Fruit fly (Drosophila melanogaster) whole organism, embryonic: ENCODE data around the gene eIF3i.

ENCODE experiments used
- B-H1 ChIP-seq: fragments of 200-800 bp; sonication (Bioruptor generic); IDR thresholded peaks from 3 replicates; pipeline ENCODE4 v1.3.6; 2022; ENCODE audit warnings: missing biosample characterization, missing genetic modification characterization
- CG11398 ChIP-seq: fragments of 200-800 bp; sonication (Bioruptor generic); optimal IDR thresholded peaks from 2 replicates; lab custom pipeline; 2016; ENCODE audit warnings: missing biosample characterization, missing genetic modification characterization
- CG12236 ChIP-seq: fragments of 200-800 bp; sonication (Bioruptor generic); optimal IDR thresholded peaks from 2 replicates; lab custom pipeline; 2016; ENCODE audit warnings: missing biosample characterization, missing genetic modification characterization
- CG12942 ChIP-seq: fragments of 200-800 bp; sonication (Bioruptor generic); optimal IDR thresholded peaks from 3 replicates; lab custom pipeline; 2016; ENCODE audit warnings: missing biosample characterization, missing genetic modification characterization
- CG15011 ChIP-seq: fragments of 200-800 bp; sonication (Bioruptor generic); optimal IDR thresholded peaks from 3 replicates; lab custom pipeline; 2018; ENCODE audit warnings: missing biosample characterization, mild to moderate bottlenecking, missing genetic modification characterization
- CG15601 ChIP-seq: fragments of 200-800 bp; sonication (Bioruptor generic); optimal IDR thresholded peaks from 3 replicates; lab custom pipeline; 2019; ENCODE audit warnings: missing biosample characterization, mild to moderate bottlenecking, missing genetic modification characterization, moderate library complexity
- CG18476 ChIP-seq: fragments of 200-800 bp; sonication (Bioruptor generic); optimal IDR thresholded peaks from 2 replicates; lab custom pipeline; 2016; ENCODE audit warnings: missing biosample characterization, mild to moderate bottlenecking, missing genetic modification characterization
- CG3407 ChIP-seq: fragments of 200-800 bp; sonication (Bioruptor generic); optimal IDR thresholded peaks from 2 replicates; lab custom pipeline; 2018; ENCODE audit warnings: missing biosample characterization, mild to moderate bottlenecking, missing genetic modification characterization
- CG34376 ChIP-seq: fragments of 200-800 bp; sonication (Bioruptor generic); optimal IDR thresholded peaks from 2 replicates; lab custom pipeline; 2018; ENCODE audit warnings: missing biosample characterization, mild to moderate bottlenecking, missing genetic modification characterization
- CG3995 ChIP-seq: fragments of 200-800 bp; sonication (Bioruptor generic); optimal IDR thresholded peaks from 3 replicates; lab custom pipeline; 2016; ENCODE audit warnings: missing biosample characterization, missing genetic modification characterization
- CG43689 ChIP-seq: fragments of 200-800 bp; sonication (Bioruptor generic); IDR thresholded peaks from 2 replicates; pipeline ENCODE4 v1.3.6; 2022; ENCODE audit warnings: missing biosample characterization, missing genetic modification characterization
- CG4404 ChIP-seq: fragments of 200-800 bp; sonication (Bioruptor generic); IDR thresholded peaks from 2 replicates; pipeline ENCODE4 v1.3.6; 2022; ENCODE audit warnings: missing biosample characterization, missing genetic modification characterization
- CG4730 ChIP-seq: fragments of 200-800 bp; sonication (Bioruptor generic); IDR thresholded peaks from 2 replicates; pipeline ENCODE4 v1.3.6; 2022; ENCODE audit warnings: missing biosample characterization, missing genetic modification characterization
- CG4854 ChIP-seq: fragments of 200-800 bp; sonication (Bioruptor generic); optimal IDR thresholded peaks from 2 replicates; lab custom pipeline; 2016; ENCODE audit warnings: missing biosample characterization, missing genetic modification characterization, inconsistent platforms
- CG5953 ChIP-seq: fragments of 200-800 bp; sonication (Bioruptor generic); IDR thresholded peaks from 2 replicates; pipeline ENCODE4 v1.3.6; 2022; ENCODE audit warnings: missing biosample characterization, missing genetic modification characterization
- CG6791 ChIP-seq: fragments of 200-800 bp; sonication (Bioruptor generic); IDR thresholded peaks from 3 replicates; pipeline ENCODE4 v1.3.6; 2022; ENCODE audit warnings: missing biosample characterization, missing genetic modification characterization; ENCODE audit not compliant: partially characterized antibody
- CG8290 ChIP-seq, 3 experiments: fragments of 200-800 bp; sonication (Bioruptor generic); optimal IDR thresholded peaks; 2 replicates each; lab custom pipeline; 2016 to 2019; ENCODE audit warnings: missing biosample characterization in 3 of 3, missing genetic modification characterization in 3 of 3, mild to moderate bottlenecking in 2 of 3, moderate library complexity in 1 of 3
- CG8924 ChIP-seq: fragments of 200-800 bp; optimal IDR thresholded peaks from 3 replicates; lab custom pipeline; 2019; ENCODE audit warnings: missing biosample characterization, mild to moderate bottlenecking, missing genetic modification characterization, moderate library complexity
- D ChIP-seq, 2 experiments: fragments of 200-800 bp in 1 of 2; fragments of >200 bp in 1 of 2; sonication (Bioruptor generic) in 1 of 2; optimal IDR thresholded peaks; 2 replicates in 1 of 2; 3 replicates in 1 of 2; lab custom pipeline; 2017; ENCODE audit warnings: mild to moderate bottlenecking in 1 of 2, missing biosample characterization in 1 of 2, missing genetic modification characterization in 1 of 2, missing genetic modification reagents in 1 of 2
- Dek ChIP-seq: fragments of 200-800 bp; sonication (Bioruptor generic); optimal IDR thresholded peaks from 3 replicates; lab custom pipeline; 2019; ENCODE audit warnings: missing biosample characterization, mild to moderate bottlenecking, missing genetic modification characterization, moderate library complexity
- Dip2 ChIP-seq: fragments of 200-800 bp; sonication (Bioruptor generic); IDR thresholded peaks from 2 replicates; pipeline ENCODE4 v1.3.6; 2022; ENCODE audit warnings: missing biosample characterization, missing genetic modification characterization
- E2f1 ChIP-seq: fragments of 200-800 bp; sonication (Bioruptor generic); IDR thresholded peaks from 2 replicates; pipeline ENCODE4 v1.3.6; 2022; ENCODE audit warnings: missing biosample characterization, missing genetic modification characterization
- E2f2 ChIP-seq: fragments of 200-800 bp; sonication (Bioruptor generic); IDR thresholded peaks from 2 replicates; pipeline ENCODE4 v1.3.6; 2022; ENCODE audit warnings: missing biosample characterization, missing genetic modification characterization
- Ets97D ChIP-seq: fragments of 200-800 bp; sonication (Bioruptor generic); optimal IDR thresholded peaks from 3 replicates; lab custom pipeline; 2016; ENCODE audit warnings: missing biosample characterization, missing genetic modification characterization
- Hand ChIP-seq: fragments of 200-800 bp; sonication (Bioruptor generic); optimal IDR thresholded peaks from 2 replicates; lab custom pipeline; 2017; ENCODE audit warnings: mild to moderate bottlenecking, missing biosample characterization, missing genetic modification reagents, missing genetic modification characterization
- Hsf ChIP-seq: fragments of 200-800 bp; sonication (Bioruptor generic); optimal IDR thresholded peaks from 3 replicates; lab custom pipeline; 2016; ENCODE audit warnings: missing biosample characterization, missing genetic modification characterization
- NK7.1 ChIP-seq: fragments of 200-800 bp; sonication (Bioruptor generic); optimal IDR thresholded peaks from 3 replicates; lab custom pipeline; 2016; ENCODE audit warnings: missing biosample characterization, missing genetic modification characterization
- PHDP ChIP-seq: fragments of 200-800 bp; sonication (Bioruptor generic); optimal IDR thresholded peaks from 3 replicates; lab custom pipeline; 2018; ENCODE audit warnings: missing biosample characterization, mild to moderate bottlenecking, missing genetic modification characterization, moderate library complexity
- Sry-β ChIP-seq: fragments of 200-800 bp; sonication (Bioruptor generic); optimal IDR thresholded peaks from 2 replicates; lab custom pipeline; 2018; ENCODE audit warnings: missing biosample characterization, mild to moderate bottlenecking, missing genetic modification characterization, moderate library complexity
- Trl ChIP-seq, 3 experiments: fragments of >200 bp in 2 of 3; fragments of 200-800 bp in 1 of 3; sonication (Bioruptor generic) in 1 of 3; optimal IDR thresholded peaks; 2 replicates in 1 of 3; 3 replicates in 2 of 3; lab custom pipeline; 2016 to 2017; ENCODE audit warnings: missing biosample characterization in 1 of 3, missing genetic modification characterization in 1 of 3
- bab2 ChIP-seq: fragments of 200-800 bp; sonication (Bioruptor generic); optimal IDR thresholded peaks from 2 replicates; lab custom pipeline; 2016; ENCODE audit warnings: missing biosample characterization, missing genetic modification characterization
- chif ChIP-seq, 2 experiments: fragments of 200-800 bp; sonication (Bioruptor generic); optimal IDR thresholded peaks; 3 replicates each; lab custom pipeline; 2016; ENCODE audit warnings: missing biosample characterization in 2 of 2, missing genetic modification characterization in 2 of 2
- disco-r ChIP-seq: fragments of 200-800 bp; sonication (Bioruptor generic); optimal IDR thresholded peaks from 2 replicates; lab custom pipeline; 2016; ENCODE audit warnings: missing biosample characterization, missing genetic modification characterization
- fd102C ChIP-seq: fragments of 200-800 bp; sonication (Bioruptor generic); optimal IDR thresholded peaks from 2 replicates; lab custom pipeline; 2018; ENCODE audit warnings: missing biosample characterization, mild to moderate bottlenecking, missing genetic modification characterization, moderate library complexity
- fd64A ChIP-seq: fragments of 200-800 bp; sonication (Bioruptor generic); optimal IDR thresholded peaks from 3 replicates; lab custom pipeline; 2018; ENCODE audit warnings: missing biosample characterization, mild to moderate bottlenecking, missing genetic modification characterization
- gro ChIP-seq: fragments of 200-800 bp; sonication (Bioruptor generic); optimal IDR thresholded peaks from 2 replicates; lab custom pipeline; 2016; ENCODE audit warnings: missing biosample characterization, missing genetic modification characterization
- inv ChIP-seq: fragments of 200-800 bp; sonication (Bioruptor generic); IDR thresholded peaks from 2 replicates; pipeline ENCODE4 v1.3.6; 2022; ENCODE audit warnings: missing biosample characterization, missing genetic modification characterization; ENCODE audit not compliant: partially characterized antibody
- lab ChIP-seq: fragments of 200-800 bp; sonication (Bioruptor generic); optimal IDR thresholded peaks from 3 replicates; lab custom pipeline; 2017; ENCODE audit warnings: missing biosample characterization, missing genetic modification characterization, mild to moderate bottlenecking, moderate library complexity, missing genetic modification reagents
- pb ChIP-seq: fragments of 200-800 bp; sonication (Bioruptor generic); optimal IDR thresholded peaks from 3 replicates; lab custom pipeline; 2016; ENCODE audit warnings: missing biosample characterization, missing genetic modification characterization
- pnt ChIP-seq: fragments of 200-800 bp; sonication (Bioruptor generic); optimal IDR thresholded peaks from 3 replicates; lab custom pipeline; 2016; ENCODE audit warnings: missing biosample characterization, missing genetic modification characterization
- run ChIP-seq: fragments of 200-800 bp; sonication (Bioruptor generic); optimal IDR thresholded peaks from 3 replicates; lab custom pipeline; 2018; ENCODE audit warnings: missing biosample characterization, mild to moderate bottlenecking, missing genetic modification characterization
- scrt ChIP-seq: fragments of 200-800 bp; sonication (Bioruptor generic); optimal IDR thresholded peaks from 2 replicates; lab custom pipeline; 2018; ENCODE audit warnings: missing biosample characterization, mild to moderate bottlenecking, missing genetic modification characterization, moderate library complexity
- slbo ChIP-seq: fragments of 200-800 bp; sonication (Bioruptor generic); IDR thresholded peaks from 2 replicates; pipeline ENCODE4 v1.3.6; 2022; ENCODE audit warnings: missing biosample characterization, missing genetic modification characterization
- slp2 ChIP-seq: fragments of 200-800 bp; sonication (Bioruptor generic); optimal IDR thresholded peaks from 2 replicates; lab custom pipeline; 2016; ENCODE audit warnings: missing biosample characterization, missing genetic modification characterization
- sna ChIP-seq: fragments of 200-800 bp; sonication (Bioruptor generic); IDR thresholded peaks from 2 replicates; pipeline ENCODE4 v1.3.6; 2022; ENCODE audit warnings: missing biosample characterization, missing genetic modification characterization; ENCODE audit not compliant: partially characterized antibody
- unpg ChIP-seq: fragments of 200-800 bp; sonication (Bioruptor generic); optimal IDR thresholded peaks from 3 replicates; lab custom pipeline; 2018; ENCODE audit warnings: missing biosample characterization, mild to moderate bottlenecking, missing genetic modification characterization, moderate library complexity
- zen ChIP-seq: fragments of 200-800 bp; sonication (Bioruptor generic); optimal IDR thresholded peaks from 3 replicates; lab custom pipeline; 2018; ENCODE audit warnings: missing biosample characterization, mild to moderate bottlenecking, missing genetic modification characterization, moderate library complexity

eIF3i gene

DNA sequence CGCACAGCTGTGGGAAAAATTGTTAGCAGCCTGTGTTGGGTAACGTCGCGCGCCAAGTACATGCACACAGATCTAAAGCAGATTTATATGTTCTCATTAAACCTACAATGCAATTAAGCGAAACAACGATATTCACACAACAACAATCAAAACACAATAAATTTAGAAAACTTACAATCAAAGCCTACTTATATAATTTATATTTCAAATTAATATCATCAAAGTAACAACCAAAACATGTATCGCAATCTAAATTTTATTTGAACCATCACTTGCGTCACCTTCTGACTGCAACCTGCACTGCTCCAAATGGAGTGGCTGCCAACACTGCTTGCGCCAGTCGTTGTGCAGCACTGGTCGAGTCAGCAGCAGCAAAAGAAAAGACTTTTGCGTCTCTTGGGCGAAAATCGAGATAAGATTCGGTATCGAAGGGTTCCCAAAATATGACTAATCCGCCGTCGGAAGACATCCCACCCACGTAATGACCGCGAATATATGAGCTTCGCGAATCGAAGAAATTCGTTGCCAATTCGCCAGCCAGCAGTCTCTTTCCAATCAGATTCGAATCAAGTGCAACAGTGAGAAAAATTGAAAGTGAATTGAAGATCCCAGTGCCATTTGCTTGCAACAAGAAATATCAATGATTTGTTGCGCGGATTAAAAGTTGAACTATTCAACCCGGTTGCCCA lies 13.8 kb upstream of the eIF3i start, which contains the start of the genes CG8892 and CG34126 (continued):
- TF ChIP-seq CG8290 (GFP tag; optimal IDR thresholded peaks at IDR 0.05; lab: Kevin White, UChicago) (peak; percentile 98), CG8290 (tag; optimal IDR thresholded peaks at IDR 0.05; lab: Kevin White, UChicago) (peak; percentile 91 to 94), CG3995 (GFP tag; lab: Kevin White, UChicago) (peak; percentile 83), Hand (GFP tag; lab: Kevin White, UChicago) (peak; percentile 82), E2f1 (GFP tag; lab: Robert Waterston, UW) (peak; percentile 94), disco-r (GFP tag; lab: Kevin White, UChicago) (peak; percentile 83), CG12942 (GFP tag; lab: Kevin White, UChicago) (peak; percentile 99), Dip2 (GFP tag; lab: Robert Waterston, UW) (peak; percentile 71), CG12236 (GFP tag; lab: Kevin White, UChicago) (peak; percentile 87), scrt (GFP tag; lab: Kevin White, UChicago) (peak; percentile 91), fd64A (GFP tag; lab: Kevin White, UChicago) (peak; percentile 77), lab (peak; percentile 98), CG43689 (peak; percentile 89), inv (GFP tag; lab: Robert Waterston, UW) (no peak), Sry-β (GFP tag; lab: Kevin White, UChicago) (peak; percentile 81), CG3407 (GFP tag; lab: Kevin White, UChicago) (peak; percentile 94), Trl (optimal IDR thresholded peaks at IDR 0.05; lab: Kevin White, UChicago) (peak in 1 of 2 experiments; percentile 5), Trl (GFP tag; optimal IDR thresholded peaks at IDR 0.05; lab: Kevin White, UChicago) (peak; percentile 98), slbo (GFP tag; lab: Robert Waterston, UW) (peak; percentile 98), pb (GFP tag; lab: Kevin White, UChicago) (peak; percentile 85), CG4404 (GFP tag; lab: Robert Waterston, UW) (peak; percentile 99), CG34376 (GFP tag; lab: Kevin White, UChicago) (peak; percentile 97), CG18476 (GFP tag; lab: Kevin White, UChicago) (peak; percentile 96), Ets97D (GFP tag; lab: Kevin White, UChicago) (peak; percentile 92), Dek (tag; lab: Kevin White, UChicago) (peak; percentile 96), gro (GFP tag; lab: Kevin White, UChicago) (peak; percentile 95), unpg (GFP tag; lab: Kevin White, UChicago) (peak; percentile 94), chif (GFP tag; optimal IDR thresholded peaks at IDR 0.05; lab: Kevin White, UChicago) (peak; percentile 97), sna (no peak), zen (peak; percentile 96), slp2 (GFP tag; lab: Kevin White, UChicago) (peak; percentile 96), CG15011 (peak; percentile 95), CG11398 (peak; percentile 82), E2f2 (peak; percentile 75), run (tag; lab: Kevin White, UChicago) (peak; percentile 82), NK7.1 (GFP tag; lab: Kevin White, UChicago) (peak; percentile 82), pnt (peak; percentile 97), D (optimal IDR thresholded peaks at IDR 0.05; lab: Kevin White, UChicago) (no peak), D (GFP tag; optimal IDR thresholded peaks at IDR 0.05; lab: Kevin White, UChicago) (peak; percentile 97), CG4854 (GFP tag; lab: Kevin White, UChicago) (peak; percentile 95), CG8924 (tag; lab: Kevin White, UChicago) (peak; percentile 97), fd102C (GFP tag; lab: Kevin White, UChicago) (peak; percentile 68), PHDP (peak; percentile 96), bab2 (peak; percentile 97), CG6791 (GFP tag; lab: Robert Waterston, UW) (0 out of 3 replicates have a peak, but pooled peaks have one; percentile 19), CG5953 (GFP tag; lab: Robert Waterston, UW) (peak; percentile 85), B-H1 (GFP tag; lab: Robert Waterston, UW) (peak; percentile 94), CG15601 (peak; percentile 94), CG4730 (GFP tag; lab: Robert Waterston, UW) (peak; percentile 95), Hsf (GFP tag; lab: Kevin White, UChicago) (peak; percentile 99)
